Worm (Caenorhabditis elegans) whole organism, L4 larva: ENCODE measurements around the gene W02A2.8.

Source experiments
- ama-1 ChIP-seq: fragments of 150-350 bp; optimal IDR thresholded peaks from 2 replicates; lab custom pipeline; 2014; ENCODE audit warnings: inconsistent platforms, mixed read lengths
- ceh-20 ChIP-seq: fragments of 200-800 bp; sonication (Bioruptor generic); IDR thresholded peaks from 2 replicates; pipeline ENCODE4 v1.3.6; 2022; ENCODE audit warnings: missing genetic modification reagents, missing genetic modification characterization, missing compliant biosample characterization

ce11 chrIV:13328059-13328458 lies 30.3 kb downstream of the W02A2.8 start, which contains the start of gene far-6:
- TF ChIP-seq ama-1 (lab: Kevin White, UChicago) (no peak), ceh-20 (GFP tag; lab: Robert Waterston, UW) (no peak)
